Fruit fly (Drosophila melanogaster): ENCODE data around the gene bves.

dm6 chrX:21106269-21106668 is 52.5 kb downstream of the bves start, which contains the start of gene CG1503:
- no peak for TF ChIP-seq Sin3A (optimal IDR thresholded peaks at IDR 0.05)
- no peak for TF ChIP-seq psq (optimal IDR thresholded peaks at IDR 0.05)
- TF ChIP-seq h (optimal IDR thresholded peaks at IDR 0.05) = no peak

Data from Kc167 (cell line).